Worm (Caenorhabditis elegans) whole organism, midembryonic: ENCODE results near the gene snf-10.

Experiments
- T22C8.4 ChIP-seq: fragments of 200-800 bp; sonication (Bioruptor generic); IDR thresholded peaks from 2 replicates; pipeline ENCODE4 v1.3.6; 2022; ENCODE audit warnings: missing genetic modification characterization, missing compliant biosample characterization
- ztf-29 ChIP-seq: fragments of 200-800 bp; sonication (Bioruptor generic); IDR thresholded peaks from 2 replicates; pipeline ENCODE4 v1.3.6; 2022; ENCODE audit warnings: missing genetic modification reagents, missing genetic modification characterization, missing compliant biosample characterization

DNA sequence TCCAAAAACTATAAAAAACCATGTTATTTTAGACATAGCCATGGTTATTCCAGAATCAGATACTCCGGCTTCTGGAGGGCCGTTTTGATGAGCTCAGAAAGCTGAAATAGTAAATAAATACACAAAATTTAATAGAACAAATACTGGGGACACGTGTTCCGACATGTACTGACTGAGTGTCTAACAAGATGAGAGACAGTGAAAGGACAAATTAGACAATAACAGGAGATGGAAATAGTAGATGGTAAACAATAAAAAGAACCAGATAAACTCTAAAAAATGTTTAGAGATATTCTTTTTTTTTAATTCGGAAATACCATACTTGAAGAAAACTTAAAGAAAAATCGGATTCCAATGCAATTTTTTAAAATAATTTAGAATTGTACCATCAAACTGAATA is 44.0 kb upstream of the snf-10 start, which contains the start of gene Y32F6B.1:
- TF ChIP-seq T22C8.4 (no peak), ztf-29 (GFP tag; lab: Robert Waterston, UW) (no peak)
